Fruit fly (Drosophila melanogaster) whole organism, embryonic: Measurements from ENCODE around the gene CG4611.

Experiments used
- CG8765 ChIP-seq: fragments of 200-800 bp; sonication (Bioruptor generic); IDR thresholded peaks from 2 replicates; pipeline ENCODE4 v1.3.6; 2022; ENCODE audit warnings: missing biosample characterization, missing genetic modification characterization
- emc ChIP-seq: fragments of 200-800 bp; sonication (Bioruptor generic); optimal IDR thresholded peaks from 2 replicates; lab custom pipeline; 2016; ENCODE audit warnings: missing biosample characterization, missing genetic modification characterization
- grn ChIP-seq: fragments of 200-800 bp; sonication (Bioruptor generic); optimal IDR thresholded peaks from 3 replicates; lab custom pipeline; 2017; ENCODE audit warnings: missing biosample characterization, missing genetic modification characterization
- ttk ChIP-seq: fragments of 200-800 bp; sonication (Bioruptor generic); IDR thresholded peaks from 2 replicates; pipeline ENCODE4 v2.1.2; 2022; ENCODE audit warnings: missing biosample characterization, missing genetic modification characterization

DNA sequence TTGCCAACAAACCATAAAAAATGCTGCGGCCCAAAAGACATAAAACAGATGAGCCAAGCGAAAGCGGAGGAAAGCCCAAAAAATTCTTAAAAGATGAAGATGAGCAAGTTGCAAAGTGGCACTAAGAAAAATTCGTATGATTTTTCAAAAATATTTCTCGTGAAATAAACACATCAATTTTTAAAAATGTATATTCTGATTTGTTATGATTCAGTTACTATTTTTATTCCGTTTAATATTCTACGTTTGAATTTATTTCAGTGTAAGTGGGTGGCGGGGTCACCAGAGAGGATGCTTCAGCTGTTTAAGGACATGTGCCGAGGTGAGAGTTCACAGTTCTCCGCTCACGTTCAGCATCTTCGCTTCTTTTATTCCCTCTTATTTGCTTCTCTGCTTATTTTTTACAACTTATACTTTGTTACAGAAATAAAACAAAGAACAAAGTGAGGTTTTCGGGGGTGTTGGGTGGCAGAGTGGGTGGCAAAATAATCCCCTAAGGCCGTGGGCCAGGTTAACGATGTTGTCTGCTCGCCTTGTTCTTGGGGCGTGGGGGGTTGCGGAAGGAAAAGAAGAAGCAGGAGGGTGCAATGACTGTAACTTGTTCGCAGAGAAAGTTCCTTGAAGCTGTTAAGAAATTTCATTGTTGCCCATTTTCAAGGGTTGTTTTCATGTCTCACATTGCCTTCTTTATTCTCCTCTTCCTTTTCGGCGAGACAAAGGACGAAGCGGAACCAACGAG lies 46.2 kb downstream of the CG4611 start:
- TF ChIP-seq grn (GFP tag; lab: Kevin White, UChicago) (no peak), ttk (GFP tag; lab: Robert Waterston, UW) (no peak; the same call in 1 of the 2 replicates), emc (no peak), CG8765 (GFP tag; lab: Robert Waterston, UW) (no peak)
